Fruit fly (Drosophila melanogaster) whole organism, wandering third instar larva: ENCODE data around the gene CG33947.

Experiments
- Abd-B ChIP-seq: fragments of >200 bp; optimal IDR thresholded peaks from 2 replicates; lab custom pipeline; 2017; ENCODE audit warnings: missing biosample characterization, missing genetic modification characterization
- CG32264 ChIP-seq: fragments of 200-800 bp; sonication (Bioruptor generic); optimal IDR thresholded peaks from 2 replicates; lab custom pipeline; 2016; ENCODE audit warnings: missing biosample characterization, missing genetic modification characterization
- CG9705 ChIP-seq: fragments of 200-800 bp; sonication (Bioruptor generic); optimal IDR thresholded peaks from 2 replicates; lab custom pipeline; 2018; ENCODE audit warnings: missing biosample characterization, mild to moderate bottlenecking, missing genetic modification characterization
- CrebA ChIP-seq: fragments of 200-800 bp; sonication (Bioruptor generic); optimal IDR thresholded peaks from 2 replicates; lab custom pipeline; 2016; ENCODE audit warnings: missing biosample characterization, mild to moderate bottlenecking, missing genetic modification characterization, borderline replicate concordance
- Dfd ChIP-seq: fragments of >200 bp; optimal IDR thresholded peaks from 2 replicates; lab custom pipeline; 2017; ENCODE audit warnings: missing biosample characterization, missing genetic modification characterization
- Hnf4 ChIP-seq: fragments of 200-800 bp; sonication (Bioruptor generic); optimal IDR thresholded peaks from 2 replicates; lab custom pipeline; 2016; ENCODE audit warnings: missing biosample characterization, mild to moderate bottlenecking, missing genetic modification characterization
- Hr78 ChIP-seq: fragments of >200 bp; optimal IDR thresholded peaks from 2 replicates; lab custom pipeline; 2017; ENCODE audit warnings: missing biosample characterization, missing genetic modification characterization
- Hr83 ChIP-seq: fragments of 200-300 bp; sonication (Bioruptor generic); optimal IDR thresholded peaks from 2 replicates; lab custom pipeline; 2016; ENCODE audit warnings: missing biosample characterization, mild to moderate bottlenecking, missing genetic modification characterization, moderate library complexity; ENCODE audit not compliant: poor library complexity, severe bottlenecking
- Jra ChIP-seq: sonication (Bioruptor generic); optimal IDR thresholded peaks from 2 replicates; lab custom pipeline; 2016; ENCODE audit warnings: missing biosample characterization, missing genetic modification characterization
- Mio ChIP-seq: sonication (Bioruptor generic); optimal IDR thresholded peaks from 2 replicates; lab custom pipeline; 2016; ENCODE audit warnings: missing biosample characterization, missing genetic modification characterization
- Myc ChIP-seq: fragments of >200 bp; optimal IDR thresholded peaks from 2 replicates; lab custom pipeline; 2017
- N ChIP-seq: fragments of >200 bp; optimal IDR thresholded peaks from 2 replicates; lab custom pipeline; 2018; ENCODE audit warnings: missing biosample characterization, missing external identifiers, missing genetic modification characterization
- OdsH ChIP-seq: fragments of 200-800 bp; sonication (Bioruptor generic); optimal IDR thresholded peaks from 2 replicates; lab custom pipeline; 2016; ENCODE audit warnings: missing biosample characterization, mild to moderate bottlenecking, missing genetic modification characterization
- Rel ChIP-seq, 2 experiments: fragments of 200-800 bp; sonication (Bioruptor generic) in 1 of 2; optimal IDR thresholded peaks; 2 replicates in 1 of 2; 3 replicates in 1 of 2; lab custom pipeline; 2016 to 2019; ENCODE audit warnings: mild to moderate bottlenecking in 2 of 2, missing biosample characterization in 2 of 2, missing genetic modification characterization in 2 of 2, moderate library complexity in 1 of 2
- Sp1 ChIP-seq: fragments of 200-800 bp; sonication (Bioruptor generic); optimal IDR thresholded peaks from 3 replicates; lab custom pipeline; 2019; ENCODE audit warnings: missing biosample characterization, mild to moderate bottlenecking, missing genetic modification characterization, moderate library complexity
- Vsx2 ChIP-seq: fragments of 200-300, 225-300 bp; sonication (Bioruptor generic); optimal IDR thresholded peaks from 2 replicates; lab custom pipeline; 2018; ENCODE audit warnings: missing biosample characterization, missing genetic modification characterization; ENCODE audit not compliant: partially characterized antibody
- br ChIP-seq: fragments of 200-800 bp; sonication (Bioruptor generic); optimal IDR thresholded peaks from 2 replicates; lab custom pipeline; 2016; ENCODE audit warnings: missing biosample characterization, missing genetic modification characterization
- brk ChIP-seq: fragments of 200-800 bp; sonication (Bioruptor generic); optimal IDR thresholded peaks from 2 replicates; lab custom pipeline; 2016; ENCODE audit warnings: missing biosample characterization, mild to moderate bottlenecking, missing genetic modification characterization
- dl ChIP-seq, 2 experiments: fragments of 175-275, 200-275 bp in 1 of 2; fragments of 200-275 bp in 1 of 2; sonication (Bioruptor generic); optimal IDR thresholded peaks; lab custom pipeline; 2018; ENCODE audit warnings: mild to moderate bottlenecking in 2 of 2, missing biosample characterization in 2 of 2, missing genetic modification characterization in 2 of 2, moderate library complexity in 2 of 2; ENCODE audit not compliant: partially characterized antibody in 2 of 2, insufficient read depth in 1 of 2
- dsf ChIP-seq: sonication (Bioruptor generic); optimal IDR thresholded peaks from 2 replicates; lab custom pipeline; 2016; ENCODE audit warnings: missing biosample characterization, missing genetic modification characterization, borderline replicate concordance
- ey ChIP-seq: fragments of 200-800 bp; sonication (Bioruptor generic); optimal IDR thresholded peaks from 2 replicates; lab custom pipeline; 2016; ENCODE audit warnings: missing biosample characterization, missing genetic modification characterization
- fru ChIP-seq: fragments of 200-800 bp; sonication (Bioruptor generic); optimal IDR thresholded peaks from 3 replicates; lab custom pipeline; 2016; ENCODE audit warnings: missing biosample characterization, mild to moderate bottlenecking, missing genetic modification characterization
- h ChIP-seq: fragments of 200-800 bp; sonication (Bioruptor generic); optimal IDR thresholded peaks from 3 replicates; lab custom pipeline; 2016; ENCODE audit warnings: missing biosample characterization, mild to moderate bottlenecking, missing genetic modification characterization
- jim ChIP-seq: fragments of 175-275, 200-325 bp; sonication (Bioruptor generic); optimal IDR thresholded peaks from 2 replicates; lab custom pipeline; 2016; ENCODE audit warnings: missing biosample characterization, mild to moderate bottlenecking, missing genetic modification characterization
- lola ChIP-seq: fragments of >200 bp; optimal IDR thresholded peaks from 2 replicates; lab custom pipeline; 2017; ENCODE audit warnings: missing biosample characterization, missing genetic modification characterization
- pan ChIP-seq: fragments of >200 bp; optimal IDR thresholded peaks from 2 replicates; lab custom pipeline; 2017
- rgr ChIP-seq: fragments of 200-800 bp; sonication (Bioruptor generic); optimal IDR thresholded peaks from 3 replicates; lab custom pipeline; 2016; ENCODE audit warnings: missing biosample characterization, mild to moderate bottlenecking, missing genetic modification characterization
- sage ChIP-seq: fragments of 200-800 bp; sonication (Bioruptor generic); optimal IDR thresholded peaks from 2 replicates; lab custom pipeline; 2016; ENCODE audit warnings: missing biosample characterization, mild to moderate bottlenecking, missing genetic modification characterization
- sv ChIP-seq: fragments of 200-800 bp; sonication (Bioruptor generic); optimal IDR thresholded peaks from 3 replicates; lab custom pipeline; 2016; ENCODE audit warnings: missing biosample characterization, missing genetic modification characterization
- usp ChIP-seq: fragments of >200 bp; optimal IDR thresholded peaks from 2 replicates; lab custom pipeline; 2017; ENCODE audit warnings: missing biosample characterization, missing genetic modification characterization
- woc ChIP-seq: sonication (Bioruptor generic); optimal IDR thresholded peaks from 2 replicates; lab custom pipeline; 2016; ENCODE audit warnings: missing biosample characterization, mild to moderate bottlenecking, missing genetic modification characterization

CG33947 gene

dm6 chr3L:11124439-11124838 is 28.1 kb downstream of the CG33947 start:
- no peak for TF ChIP-seq jim (GFP tag; lab: Kevin White, UChicago)
- no peak for TF ChIP-seq Myc (lab: Kevin White, UChicago)
- no peak for TF ChIP-seq Abd-B
- TF ChIP-seq Jra: no peak
- no peak for TF ChIP-seq Hr78 (GFP tag; lab: Kevin White, UChicago)
- no peak for TF ChIP-seq CG32264 (GFP tag; lab: Kevin White, UChicago)
- no peak for TF ChIP-seq dsf (GFP tag; lab: Kevin White, UChicago)
- no peak for TF ChIP-seq usp (GFP tag; lab: Kevin White, UChicago)
- TF ChIP-seq CrebA (GFP tag; lab: Kevin White, UChicago): no peak
- no peak for TF ChIP-seq Rel (GFP tag; optimal IDR thresholded peaks at IDR 0.05; lab: Kevin White, UChicago)
- TF ChIP-seq Rel (tag; optimal IDR thresholded peaks at IDR 0.05; lab: Kevin White, UChicago): no peak
- no peak for TF ChIP-seq fru

dm6 chr3L:11124841-11125240 is 28.5 kb downstream of the CG33947 start:
- TF ChIP-seq dl (GFP tag; optimal IDR thresholded peaks at IDR 0.05; lab: Kevin White, UChicago; ENCODE audit: insufficient read depth in 1 of 2, partially characterized antibody in 2 of 2) (no peak), Hr83 (GFP tag; lab: Kevin White, UChicago) (no peak), jim (GFP tag; lab: Kevin White, UChicago) (no peak), rgr (no peak), woc (GFP tag; lab: Kevin White, UChicago) (no peak)

- TF ChIP-seq Myc (lab: Kevin White, UChicago): no peak
- no peak for TF ChIP-seq Vsx2 (GFP tag; lab: Kevin White, UChicago)
- no peak for TF ChIP-seq woc (GFP tag; lab: Kevin White, UChicago)
- TF ChIP-seq CG9705: no peak
- no peak for TF ChIP-seq N
- TF ChIP-seq jim (GFP tag; lab: Kevin White, UChicago): no peak
- no peak for TF ChIP-seq sage (GFP tag; lab: Kevin White, UChicago)
- no peak for TF ChIP-seq Mio (GFP tag; lab: Kevin White, UChicago)
- no peak for TF ChIP-seq Hr78 (GFP tag; lab: Kevin White, UChicago)
- no peak for TF ChIP-seq Abd-B
- TF ChIP-seq Sp1: no peak
- no peak for TF ChIP-seq lola (GFP tag; lab: Kevin White, UChicago)
Observed at dm6 chr3L:11125636-11126532, 29.6 kb downstream of the CG33947 start.

- TF ChIP-seq CG9705 (no peak), Hnf4 (no peak), Hr83 (GFP tag; lab: Kevin White, UChicago) (no peak), sage (GFP tag; lab: Kevin White, UChicago) (no peak), sv (GFP tag; lab: Kevin White, UChicago) (no peak), dl (GFP tag; optimal IDR thresholded peaks at IDR 0.05; lab: Kevin White, UChicago; ENCODE audit: insufficient read depth in 1 of 2, partially characterized antibody in 2 of 2) (no peak), Dfd (no peak), OdsH (no peak), CrebA (GFP tag; lab: Kevin White, UChicago) (no peak), lola (GFP tag; lab: Kevin White, UChicago) (no peak), rgr (no peak), brk (no peak), N (no peak), ey (no peak), Jra (no peak), Sp1 (no peak), pan (lab: Kevin White, UChicago) (no peak), Hr78 (GFP tag; lab: Kevin White, UChicago) (no peak), br (no peak), h (GFP tag; lab: Kevin White, UChicago) (no peak)
- TF ChIP-seq, all 38 proteins: peak for 0
Observed at dm6 chr3L:11130535-11130934, 34.2 kb downstream of the CG33947 start, which contains the start of gene nol. Gene nol, plus strand, starts transcription at chr3L:11130835.
